Fruit fly (Drosophila melanogaster): ENCODE measurements around the gene CG12945.

CG12945 gene

DNA sequence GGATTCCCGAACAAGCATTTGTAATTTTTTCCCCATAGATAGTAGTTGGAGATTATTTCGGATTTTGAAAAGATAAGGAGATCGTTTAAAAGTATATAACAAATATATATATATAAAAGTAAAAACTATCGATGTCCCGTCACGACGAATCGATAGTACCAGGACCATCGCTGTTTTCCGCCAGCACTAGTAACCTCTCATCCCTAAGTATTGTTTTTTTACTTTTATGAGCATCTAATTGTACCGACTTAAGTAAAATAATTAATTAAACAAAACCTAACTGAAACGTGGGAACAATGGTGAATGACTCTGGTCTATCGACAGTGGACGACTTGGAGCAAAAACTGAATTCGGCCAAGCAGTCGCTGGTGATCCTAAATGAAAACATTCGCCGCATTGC is 50.3 kb downstream of the CG12945 start, which contains the start of gene Pnn:
Pnn (plus strand) TSS at position 187 of the 400 bp plus-strand sequence.
- TF ChIP-seq Dll (optimal IDR thresholded peaks at IDR 0.05) (no peak), CG8478 (optimal IDR thresholded peaks at IDR 0.05) (no peak), psq (optimal IDR thresholded peaks at IDR 0.05) (no peak)

- TF ChIP-seq pan (optimal IDR thresholded peaks at IDR 0.05) (no peak), psq (optimal IDR thresholded peaks at IDR 0.05) (no peak), EcR (GFP tag; optimal IDR thresholded peaks at IDR 0.05) (no peak), CG8478 (optimal IDR thresholded peaks at IDR 0.05) (no peak), usp (GFP tag; optimal IDR thresholded peaks at IDR 0.05) (no peak), Dll (optimal IDR thresholded peaks at IDR 0.05) (no peak)
Observed at dm6 chr3R:9739793-9740192, 51.2 kb downstream of the CG12945 start, which contains the start of gene side-VII. TSS of gene side-VII (minus strand) at chr3R:9739979.

Data from whole organism.